Worm (Caenorhabditis elegans) whole organism, midembryonic: ENCODE results near the gene npr-6.

ENCODE experiments used
- T22C8.4 ChIP-seq: fragments of 200-800 bp; sonication (Bioruptor generic); IDR thresholded peaks from 2 replicates; pipeline ENCODE4 v1.3.6; 2022; ENCODE audit warnings: missing genetic modification characterization, missing compliant biosample characterization
- cog-1 ChIP-seq: sonication (generic microtip); optimal IDR thresholded peaks from 2 replicates; lab custom pipeline; 2016; ENCODE audit warnings: missing genetic modification characterization, missing compliant biosample characterization
- flt-1 ChIP-seq: fragments of 200-800 bp; sonication (Bioruptor generic); IDR thresholded peaks from 2 replicates; pipeline ENCODE4 v1.3.6; 2022; ENCODE audit warnings: missing genetic modification characterization, missing compliant biosample characterization
- klf-2 ChIP-seq: fragments of 200-800 bp; sonication (Bioruptor generic); conservative IDR thresholded peaks from 2 replicates; pipeline ENCODE4 v1.3.6; 2022; ENCODE audit warnings: missing genetic modification reagents, missing genetic modification characterization, missing compliant biosample characterization
- ref-1 ChIP-seq: fragments of 200-800 bp; sonication (Bioruptor generic); conservative IDR thresholded peaks from 2 replicates; pipeline ENCODE4 v1.3.6; 2022; ENCODE audit warnings: missing genetic modification reagents, missing genetic modification characterization, missing compliant biosample characterization
- ztf-29 ChIP-seq: fragments of 200-800 bp; sonication (Bioruptor generic); IDR thresholded peaks from 2 replicates; pipeline ENCODE4 v1.3.6; 2022; ENCODE audit warnings: missing genetic modification reagents, missing genetic modification characterization, missing compliant biosample characterization

ce11 chrX:10302430-10302829, 16.9 kb upstream of the npr-6 start, which contains the start of gene fip-5:
- TF ChIP-seq ztf-29: no peak
- TF ChIP-seq flt-1 (GFP tag; lab: Robert Waterston, UW): no peak
- TF ChIP-seq ref-1: no peak
- no peak for TF ChIP-seq klf-2 (GFP tag; lab: Robert Waterston, UW)
- TF ChIP-seq T22C8.4: no peak
- TF ChIP-seq cog-1 (tag; lab: Kevin White, UChicago): no peak
